Fruit fly (Drosophila melanogaster) Kc167 (cell line): ENCODE results near the gene Pp1alpha-96A.

ENCODE experiments used
- Myc ChIP-seq: fragments of >200 bp; optimal IDR thresholded peaks from 2 replicates; lab custom pipeline; 2017; ENCODE audit warnings: missing external identifiers
- Sin3A ChIP-seq: fragments of >200 bp; optimal IDR thresholded peaks from 2 replicates; lab custom pipeline; 2018; ENCODE audit warnings: missing external identifiers
- h ChIP-seq: fragments of >200 bp; optimal IDR thresholded peaks from 3 replicates; lab custom pipeline; 2018; ENCODE audit warnings: missing external identifiers
- insv ChIP-seq: fragments of >200 bp; optimal IDR thresholded peaks from 3 replicates; lab custom pipeline; 2018; ENCODE audit warnings: missing external identifiers
- psq ChIP-seq: fragments of >200 bp; optimal IDR thresholded peaks from 2 replicates; lab custom pipeline; 2017; ENCODE audit warnings: missing external identifiers

DNA sequence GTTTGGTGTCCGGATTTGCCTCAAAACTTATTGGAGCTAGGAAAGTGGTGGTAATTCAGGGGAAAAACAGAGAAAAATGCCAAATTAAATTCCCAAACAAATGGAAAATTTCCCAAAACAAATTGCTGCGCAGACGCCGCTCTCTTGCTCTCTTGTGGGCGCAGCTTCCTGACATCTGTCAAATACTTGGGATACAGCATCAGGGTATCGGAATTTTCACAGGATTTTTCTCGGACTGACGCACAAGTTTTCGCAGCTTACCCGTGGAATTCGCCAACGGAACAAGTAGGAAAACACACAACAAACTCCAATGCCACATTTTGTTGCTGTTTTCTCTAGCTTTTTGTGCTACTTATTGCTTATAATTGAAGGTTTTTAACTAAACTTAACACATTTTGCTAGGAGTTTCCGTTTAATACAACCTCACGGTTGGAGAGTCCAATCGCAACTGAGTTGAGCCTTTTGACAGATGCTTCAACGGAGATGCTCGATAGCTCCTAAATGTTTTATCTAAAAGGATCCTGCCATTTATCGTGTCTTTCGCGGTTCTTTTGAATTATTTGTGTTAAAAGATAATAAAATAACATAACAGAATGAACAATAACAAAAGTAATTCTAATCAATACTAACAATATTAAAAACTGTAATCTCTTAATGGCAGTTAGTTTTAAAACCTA, 3.3 kb upstream of the Pp1alpha-96A start, which contains the start of the genes nAChRbeta2 and DZIP1:
- no peak for TF ChIP-seq h
- no peak for TF ChIP-seq psq (lab: Kevin White, UChicago)
- TF ChIP-seq Myc (lab: Kevin White, UChicago) = no peak
- TF ChIP-seq Sin3A = no peak
- no peak for TF ChIP-seq insv (lab: Kevin White, UChicago)
